Fruit fly (Drosophila melanogaster) whole organism, embryonic: Measurements from ENCODE around the gene Rtnl1.
A peak's percentile ranks its signal among the peaks of the same experiment; 100 is the strongest.

Experiments used
- Atf6 ChIP-seq: fragments of 200-800 bp; sonication (Bioruptor generic); IDR thresholded peaks from 2 replicates; pipeline ENCODE4 v1.3.6; 2022; ENCODE audit warnings: missing biosample characterization, missing genetic modification characterization
- CG11695 ChIP-seq: fragments of 200-800 bp; sonication (Bioruptor generic); IDR thresholded peaks from 3 replicates; pipeline ENCODE4 v1.3.6; 2022; ENCODE audit warnings: missing biosample characterization, missing genetic modification characterization
- CG11723 ChIP-seq: fragments of 200-800 bp; sonication (Bioruptor generic); optimal IDR thresholded peaks from 2 replicates; lab custom pipeline; 2017; ENCODE audit warnings: missing biosample characterization, mild to moderate bottlenecking, missing genetic modification characterization
- CG12219 ChIP-seq: fragments of 200-800 bp; sonication (Bioruptor generic); optimal IDR thresholded peaks from 3 replicates; lab custom pipeline; 2018; ENCODE audit warnings: missing biosample characterization, mild to moderate bottlenecking, missing genetic modification characterization
- CG14965 ChIP-seq: fragments of 200-800 bp; sonication (Bioruptor generic); optimal IDR thresholded peaks from 2 replicates; lab custom pipeline; 2016; ENCODE audit warnings: missing biosample characterization, missing genetic modification characterization, borderline replicate concordance
- CG1603 ChIP-seq: fragments of 200-800 bp; sonication (Bioruptor generic); optimal IDR thresholded peaks from 2 replicates; lab custom pipeline; 2019; ENCODE audit warnings: missing biosample characterization, mild to moderate bottlenecking, missing genetic modification characterization, moderate library complexity
- CG1647 ChIP-seq: fragments of 200-800 bp; sonication (Bioruptor generic); optimal IDR thresholded peaks from 3 replicates; lab custom pipeline; 2016; ENCODE audit warnings: missing biosample characterization, missing genetic modification characterization
- CG17359 ChIP-seq: fragments of 200-800 bp; sonication (Bioruptor generic); optimal IDR thresholded peaks from 3 replicates; lab custom pipeline; 2018; ENCODE audit warnings: missing biosample characterization, mild to moderate bottlenecking, missing genetic modification characterization, moderate library complexity
- CG17568 ChIP-seq: fragments of 200-800 bp; sonication (Bioruptor generic); optimal IDR thresholded peaks from 2 replicates; lab custom pipeline; 2018; ENCODE audit warnings: missing biosample characterization, mild to moderate bottlenecking, missing genetic modification characterization, moderate library complexity
- CG18619 ChIP-seq: fragments of 200-800 bp; sonication (Bioruptor generic); optimal IDR thresholded peaks from 3 replicates; lab custom pipeline; 2017; ENCODE audit warnings: missing biosample characterization, mild to moderate bottlenecking, missing genetic modification characterization
- CG2120 ChIP-seq: fragments of 200-800 bp; sonication (Bioruptor generic); optimal IDR thresholded peaks from 3 replicates; lab custom pipeline; 2016; ENCODE audit warnings: missing biosample characterization, missing genetic modification characterization
- CG31365 ChIP-seq: fragments of 200-800 bp; sonication (Bioruptor generic); optimal IDR thresholded peaks from 2 replicates; lab custom pipeline; 2018; ENCODE audit warnings: missing biosample characterization, mild to moderate bottlenecking, missing genetic modification characterization
- CG31388 ChIP-seq: fragments of 200-800 bp; sonication (Bioruptor generic); optimal IDR thresholded peaks from 2 replicates; lab custom pipeline; 2016; ENCODE audit warnings: missing biosample characterization, missing genetic modification characterization
- CG33557 ChIP-seq: fragments of 200-800 bp; sonication (Bioruptor generic); optimal IDR thresholded peaks from 2 replicates; lab custom pipeline; 2019; ENCODE audit warnings: missing biosample characterization, mild to moderate bottlenecking, missing genetic modification characterization, moderate library complexity
- CG34422 ChIP-seq: fragments of 200-800 bp; sonication (Bioruptor generic); IDR thresholded peaks from 3 replicates; pipeline ENCODE4 v1.3.6; 2022; ENCODE audit warnings: missing biosample characterization, missing genetic modification characterization
- CG6272 ChIP-seq: fragments of 200-800 bp; sonication (Bioruptor generic); IDR thresholded peaks from 2 replicates; pipeline ENCODE4 v1.3.6; 2022; ENCODE audit warnings: missing biosample characterization, missing genetic modification characterization
- CG6654 ChIP-seq: fragments of 200-800 bp; sonication (Bioruptor generic); optimal IDR thresholded peaks from 2 replicates; lab custom pipeline; 2017; ENCODE audit warnings: missing biosample characterization, mild to moderate bottlenecking, missing genetic modification characterization
- CG6683 ChIP-seq: fragments of 200-800 bp; sonication (Bioruptor generic); optimal IDR thresholded peaks from 2 replicates; lab custom pipeline; 2017; ENCODE audit warnings: missing biosample characterization, mild to moderate bottlenecking, missing genetic modification characterization, missing genetic modification reagents
- CG7745 ChIP-seq: fragments of 200-800 bp; sonication (Bioruptor generic); optimal IDR thresholded peaks from 2 replicates; lab custom pipeline; 2018; ENCODE audit warnings: missing biosample characterization, mild to moderate bottlenecking, missing genetic modification characterization, moderate library complexity
- CG8089 ChIP-seq: fragments of 200-800 bp; sonication (Bioruptor generic); optimal IDR thresholded peaks from 3 replicates; lab custom pipeline; 2016; ENCODE audit warnings: missing biosample characterization, missing genetic modification characterization
- CG8924 ChIP-seq: fragments of 200-800 bp; optimal IDR thresholded peaks from 3 replicates; lab custom pipeline; 2019; ENCODE audit warnings: missing biosample characterization, mild to moderate bottlenecking, missing genetic modification characterization, moderate library complexity
- Camta ChIP-seq: fragments of 200-800 bp; sonication (Bioruptor generic); optimal IDR thresholded peaks from 2 replicates; lab custom pipeline; 2016; ENCODE audit warnings: missing biosample characterization, missing genetic modification characterization
- Dbx ChIP-seq: fragments of 200-800 bp; sonication (Bioruptor generic); IDR thresholded peaks from 3 replicates; pipeline ENCODE4 v1.3.6; 2022; ENCODE audit warnings: missing biosample characterization, missing genetic modification characterization
- Dp ChIP-seq: fragments of 200-800 bp; sonication (Bioruptor generic); optimal IDR thresholded peaks from 2 replicates; lab custom pipeline; 2018; ENCODE audit warnings: missing biosample characterization, mild to moderate bottlenecking, missing genetic modification characterization, moderate library complexity
- HLH4C ChIP-seq: fragments of 200-800 bp; sonication (Bioruptor generic); IDR thresholded peaks from 3 replicates; pipeline ENCODE4 v1.3.6; 2022; ENCODE audit warnings: missing biosample characterization, missing genetic modification characterization; ENCODE audit not compliant: partially characterized antibody
- Hr78 ChIP-seq, 2 experiments: fragments of 200-800 bp in 1 of 2; fragments of >200 bp in 1 of 2; sonication (Bioruptor generic) in 1 of 2; optimal IDR thresholded peaks; 2 replicates each; lab custom pipeline; 2017 to 2019; ENCODE audit warnings: missing biosample characterization in 2 of 2, missing genetic modification characterization in 2 of 2, mild to moderate bottlenecking in 1 of 2, moderate library complexity in 1 of 2
- MESR4 ChIP-seq: fragments of 200-800 bp; sonication (Bioruptor generic); optimal IDR thresholded peaks from 2 replicates; lab custom pipeline; 2018; ENCODE audit warnings: missing biosample characterization, mild to moderate bottlenecking, missing genetic modification characterization, moderate library complexity
- Mad ChIP-seq: fragments of 200-800 bp; sonication (Bioruptor generic); optimal IDR thresholded peaks from 2 replicates; lab custom pipeline; 2016; ENCODE audit warnings: missing biosample characterization, missing genetic modification characterization
- Mrtf ChIP-seq: fragments of 200-800 bp; sonication (Bioruptor generic); IDR thresholded peaks from 3 replicates; pipeline ENCODE4 v1.3.6; 2022; ENCODE audit warnings: missing biosample characterization, missing genetic modification characterization
- Ptx1 ChIP-seq: fragments of 200-800 bp; sonication (Bioruptor generic); IDR thresholded peaks from 2 replicates; pipeline ENCODE4 v1.3.6; 2022; ENCODE audit warnings: missing biosample characterization, missing genetic modification characterization
- Trl ChIP-seq, 3 experiments: fragments of >200 bp in 2 of 3; fragments of 200-800 bp in 1 of 3; sonication (Bioruptor generic) in 1 of 3; optimal IDR thresholded peaks; 2 replicates in 1 of 3; 3 replicates in 2 of 3; lab custom pipeline; 2016 to 2017; ENCODE audit warnings: missing biosample characterization in 1 of 3, missing genetic modification characterization in 1 of 3
- ap ChIP-seq: fragments of 200-800 bp; sonication (Bioruptor generic); IDR thresholded peaks from 2 replicates; pipeline ENCODE4 v1.3.6; 2022; ENCODE audit warnings: missing biosample characterization, missing genetic modification characterization
- bbx ChIP-seq: fragments of 200-800 bp; sonication (Bioruptor generic); IDR thresholded peaks from 2 replicates; pipeline ENCODE4 v1.3.6; 2022; ENCODE audit warnings: missing biosample characterization, missing genetic modification characterization; ENCODE audit not compliant: partially characterized antibody
- chm ChIP-seq: fragments of 200-800 bp; sonication (Bioruptor generic); IDR thresholded peaks from 2 replicates; pipeline ENCODE4 v1.3.6; 2022; ENCODE audit warnings: missing biosample characterization, missing genetic modification characterization
- exex ChIP-seq: fragments of 200-800 bp; sonication (Bioruptor generic); optimal IDR thresholded peaks from 4 replicates; lab custom pipeline; 2018; ENCODE audit warnings: missing biosample characterization, mild to moderate bottlenecking, missing genetic modification characterization, moderate library complexity
- fd64A ChIP-seq: fragments of 200-800 bp; sonication (Bioruptor generic); optimal IDR thresholded peaks from 3 replicates; lab custom pipeline; 2018; ENCODE audit warnings: missing biosample characterization, mild to moderate bottlenecking, missing genetic modification characterization
- jigr1 ChIP-seq: fragments of 200-800 bp; sonication (Bioruptor generic); IDR thresholded peaks from 3 replicates; pipeline ENCODE4 v1.3.6; 2022; ENCODE audit warnings: missing biosample characterization, missing genetic modification characterization
- kay ChIP-seq: fragments of 200-800 bp; sonication (Bioruptor generic); optimal IDR thresholded peaks from 2 replicates; lab custom pipeline; 2016; ENCODE audit warnings: missing biosample characterization, missing genetic modification characterization
- lmd ChIP-seq: fragments of 200-800 bp; sonication (Bioruptor generic); IDR thresholded peaks from 2 replicates; pipeline ENCODE4 v1.3.6; 2022; ENCODE audit warnings: missing biosample characterization, missing genetic modification characterization
- nerfin-2 ChIP-seq: fragments of 200-800 bp; sonication (Bioruptor generic); IDR thresholded peaks from 2 replicates; pipeline ENCODE4 v1.3.6; 2022; ENCODE audit warnings: missing biosample characterization, missing genetic modification characterization; ENCODE audit not compliant: partially characterized antibody
- ranshi ChIP-seq: fragments of 200-800 bp; sonication (Bioruptor generic); IDR thresholded peaks from 2 replicates; pipeline ENCODE4 v1.3.6; 2022; ENCODE audit warnings: missing biosample characterization, missing genetic modification characterization
- salm ChIP-seq: fragments of 200-800 bp; sonication (Bioruptor generic); optimal IDR thresholded peaks from 2 replicates; lab custom pipeline; 2018; ENCODE audit warnings: missing biosample characterization, mild to moderate bottlenecking, missing genetic modification characterization
- seq ChIP-seq: fragments of 200-800 bp; sonication (Bioruptor generic); IDR thresholded peaks from 2 replicates; pipeline ENCODE4 v1.3.6; 2022; ENCODE audit warnings: missing biosample characterization, missing genetic modification characterization
- shn ChIP-seq: fragments of 200-800 bp; sonication (Bioruptor generic); optimal IDR thresholded peaks from 3 replicates; lab custom pipeline; 2016; ENCODE audit warnings: missing biosample characterization, missing genetic modification characterization
- slou ChIP-seq: fragments of 200-800 bp; sonication (Bioruptor generic); optimal IDR thresholded peaks from 3 replicates; lab custom pipeline; 2016; ENCODE audit warnings: missing biosample characterization, missing genetic modification characterization
- ssp ChIP-seq: fragments of 200-800 bp; sonication (Bioruptor generic); IDR thresholded peaks from 2 replicates; pipeline ENCODE4 v1.3.6; 2022; ENCODE audit warnings: missing biosample characterization, missing genetic modification characterization
- stc ChIP-seq: fragments of 200-800 bp; sonication (Bioruptor generic); IDR thresholded peaks from 2 replicates; pipeline ENCODE4 v1.3.6; 2022; ENCODE audit warnings: missing biosample characterization, missing genetic modification characterization
- tgo ChIP-seq: fragments of 200-800 bp; sonication (Bioruptor generic); IDR thresholded peaks from 3 replicates; pipeline ENCODE4 v1.3.6; 2022; ENCODE audit warnings: missing biosample characterization, missing genetic modification characterization
- trh ChIP-seq: fragments of 200-800 bp; sonication (Bioruptor generic); optimal IDR thresholded peaks from 2 replicates; lab custom pipeline; 2016; ENCODE audit warnings: missing biosample characterization, missing genetic modification characterization
- wor ChIP-seq: fragments of 200-800 bp; sonication (Bioruptor generic); IDR thresholded peaks from 2 replicates; pipeline ENCODE4 v1.3.6; 2022; ENCODE audit warnings: missing biosample characterization, missing genetic modification characterization

Gene Rtnl1

DNA sequence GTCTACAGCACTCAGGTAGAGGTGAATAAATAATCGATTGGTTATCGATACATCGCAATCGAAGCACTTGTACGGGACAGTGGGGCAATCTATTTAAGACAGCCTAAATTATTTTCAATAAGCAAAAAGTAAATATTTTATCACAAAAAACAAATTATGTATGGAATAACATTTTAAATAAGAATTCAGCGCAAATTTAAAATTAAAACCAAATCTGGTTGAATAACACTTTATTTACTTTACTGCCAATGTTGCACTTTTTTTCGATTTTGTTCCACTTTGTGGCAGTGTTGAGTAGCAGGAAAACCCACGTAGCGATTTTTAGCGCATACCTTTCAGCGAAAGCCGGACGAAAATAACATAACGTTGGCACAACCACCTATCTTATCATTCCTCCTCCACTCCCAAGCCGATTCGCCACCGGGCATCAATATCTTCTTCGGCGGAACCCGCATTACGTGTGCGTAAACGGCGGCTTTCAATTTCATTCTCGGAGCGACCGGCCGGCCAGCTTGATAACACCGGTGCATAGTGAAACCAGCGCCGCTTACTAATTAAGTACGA lies 32.5 kb downstream of the Rtnl1 start, which contains the start of the genes Gmd and CG3792 (continued):
- peak; percentile 90 for TF ChIP-seq CG1647 (GFP tag; lab: Kevin White, UChicago)
- TF ChIP-seq wor (GFP tag; lab: Robert Waterston, UW), result peak; percentile 95
- peak; percentile 96 for TF ChIP-seq kay (GFP tag; lab: Kevin White, UChicago)
- no peak for TF ChIP-seq CG17568
- TF ChIP-seq CG7745 (tag; lab: Kevin White, UChicago), result no peak
- peak; percentile 54 for TF ChIP-seq fd64A (GFP tag; lab: Kevin White, UChicago)
- peak; percentile 95 for TF ChIP-seq seq (GFP tag; lab: Robert Waterston, UW)
- peak; percentile 93 for TF ChIP-seq CG18619 (GFP tag; lab: Kevin White, UChicago)
- peak; percentile 95 for TF ChIP-seq ap (GFP tag; lab: Robert Waterston, UW)
- TF ChIP-seq CG8089, result peak; percentile 81
- peak; percentile 88 for TF ChIP-seq CG31388 (GFP tag; lab: Kevin White, UChicago)
- peak; percentile 97 for TF ChIP-seq tgo
- peak; percentile 92 for TF ChIP-seq shn (GFP tag; lab: Kevin White, UChicago)
- TF ChIP-seq ranshi (GFP tag; lab: Robert Waterston, UW), result peak; percentile 97
- TF ChIP-seq stc, result peak; percentile 95
- peak; percentile 97 for TF ChIP-seq Atf6 (GFP tag; lab: Robert Waterston, UW)
- TF ChIP-seq slou (GFP tag; lab: Kevin White, UChicago), result peak; percentile 92
- TF ChIP-seq CG2120 (GFP tag; lab: Kevin White, UChicago), result peak; percentile 97
- peak; percentile 71 for TF ChIP-seq CG1603 (tag; lab: Kevin White, UChicago)
- peak; percentile 90 for TF ChIP-seq Mad
- TF ChIP-seq CG6683, result peak; percentile 90
- TF ChIP-seq salm (tag; lab: Kevin White, UChicago), result peak; percentile 89
- TF ChIP-seq HLH4C (GFP tag; lab: Robert Waterston, UW), result peak; percentile 84
- peak; percentile 92 for TF ChIP-seq nerfin-2
- TF ChIP-seq chm (GFP tag; lab: Robert Waterston, UW), result peak; percentile 91
- no peak for TF ChIP-seq Trl (optimal IDR thresholded peaks at IDR 0.05; lab: Kevin White, UChicago)
- TF ChIP-seq Trl (GFP tag; optimal IDR thresholded peaks at IDR 0.05; lab: Kevin White, UChicago), result peak; percentile 94
- TF ChIP-seq CG6272, result peak; percentile 96
- TF ChIP-seq CG6654 (GFP tag; lab: Kevin White, UChicago), result peak; percentile 81
- TF ChIP-seq CG8924 (tag; lab: Kevin White, UChicago), result peak; percentile 94
- TF ChIP-seq CG33557 (GFP tag; lab: Kevin White, UChicago), result peak; percentile 82
- TF ChIP-seq Ptx1 (GFP tag; lab: Robert Waterston, UW), result peak; percentile 98
- TF ChIP-seq CG17359 (tag; lab: Kevin White, UChicago), result peak; percentile 95
- peak; percentile 96 for TF ChIP-seq Camta (GFP tag; lab: Kevin White, UChicago)
- TF ChIP-seq bbx, result peak; percentile 81
- TF ChIP-seq Dp (GFP tag; lab: Kevin White, UChicago), result peak; percentile 22
- TF ChIP-seq jigr1 (GFP tag; lab: Robert Waterston, UW), result peak; percentile 91
- TF ChIP-seq Mrtf (GFP tag; lab: Robert Waterston, UW), result peak; percentile 92
- peak; percentile 83 for TF ChIP-seq trh (GFP tag; lab: Kevin White, UChicago)
- peak; percentile 91 for TF ChIP-seq CG11723
- TF ChIP-seq Dbx (GFP tag; lab: Robert Waterston, UW), result peak; percentile 97
- TF ChIP-seq CG14965, result peak; percentile 39
- peak; percentile 97 for TF ChIP-seq lmd (GFP tag; lab: Robert Waterston, UW)
- peak; percentile 98 for TF ChIP-seq CG34422 (GFP tag; lab: Robert Waterston, UW)
- peak; percentile 12 for TF ChIP-seq MESR4 (GFP tag; lab: Kevin White, UChicago)
- peak; percentile 72 for TF ChIP-seq exex (tag; lab: Kevin White, UChicago)
- TF ChIP-seq ssp (GFP tag; lab: Robert Waterston, UW), result peak; percentile 91
- peak; percentile 63 for TF ChIP-seq CG31365 (tag; lab: Kevin White, UChicago)
- TF ChIP-seq Hr78 (GFP tag; optimal IDR thresholded peaks at IDR 0.05; lab: Kevin White, UChicago), result peak in 1 of 2 experiments; percentile 78
- TF ChIP-seq CG11695 (GFP tag; lab: Robert Waterston, UW), result peak; percentile 96
- TF ChIP-seq CG12219 (GFP tag; lab: Kevin White, UChicago), result peak; percentile 91
